Fruit fly (Drosophila melanogaster) whole organism, embryonic: ENCODE data around the gene tplus3a.

Source experiments
- Atf3 ChIP-seq: fragments of 200-800 bp; sonication (Bioruptor generic); optimal IDR thresholded peaks from 3 replicates; lab custom pipeline; 2016; ENCODE audit warnings: missing biosample characterization, missing genetic modification characterization
- B-H1 ChIP-seq: fragments of 200-800 bp; sonication (Bioruptor generic); IDR thresholded peaks from 3 replicates; pipeline ENCODE4 v1.3.6; 2022; ENCODE audit warnings: missing biosample characterization, missing genetic modification characterization
- BEAF-32 ChIP-seq: fragments of 200-800 bp; sonication (Bioruptor generic); optimal IDR thresholded peaks from 3 replicates; lab custom pipeline; 2017; ENCODE audit warnings: missing biosample characterization, missing genetic modification characterization, mild to moderate bottlenecking, moderate library complexity, missing genetic modification reagents
- CG12391 ChIP-seq: fragments of 200-800 bp; sonication (Bioruptor generic); optimal IDR thresholded peaks from 3 replicates; lab custom pipeline; 2018; ENCODE audit warnings: missing biosample characterization, mild to moderate bottlenecking, missing genetic modification characterization, moderate library complexity
- CG12659 ChIP-seq: fragments of 200-800 bp; sonication (Bioruptor generic); optimal IDR thresholded peaks from 3 replicates; lab custom pipeline; 2017; ENCODE audit warnings: mild to moderate bottlenecking, missing biosample characterization, missing genetic modification reagents, missing genetic modification characterization
- CG13624 ChIP-seq: fragments of 200-800 bp; sonication (Bioruptor generic); optimal IDR thresholded peaks from 2 replicates; lab custom pipeline; 2016; ENCODE audit warnings: missing biosample characterization, missing genetic modification characterization
- CG14710 ChIP-seq: fragments of 200-800 bp; sonication (Bioruptor generic); optimal IDR thresholded peaks from 3 replicates; lab custom pipeline; 2019; ENCODE audit warnings: missing biosample characterization, mild to moderate bottlenecking, missing genetic modification characterization, moderate library complexity
- CG15514 ChIP-seq: fragments of 200-800 bp; sonication (Bioruptor generic); optimal IDR thresholded peaks from 3 replicates; lab custom pipeline; 2017; ENCODE audit warnings: missing biosample characterization, missing genetic modification characterization, mild to moderate bottlenecking, moderate library complexity, missing genetic modification reagents
- CG1603 ChIP-seq: fragments of 200-800 bp; sonication (Bioruptor generic); optimal IDR thresholded peaks from 2 replicates; lab custom pipeline; 2019; ENCODE audit warnings: missing biosample characterization, mild to moderate bottlenecking, missing genetic modification characterization, moderate library complexity
- CG17829 ChIP-seq: fragments of 200-800 bp; optimal IDR thresholded peaks from 2 replicates; lab custom pipeline; 2019; ENCODE audit warnings: missing biosample characterization, mild to moderate bottlenecking, missing genetic modification characterization, moderate library complexity
- CG2712 ChIP-seq: fragments of 200-800 bp; optimal IDR thresholded peaks from 3 replicates; lab custom pipeline; 2019; ENCODE audit warnings: missing biosample characterization, mild to moderate bottlenecking, missing genetic modification characterization, moderate library complexity
- CG30020 ChIP-seq: fragments of 200-800 bp; optimal IDR thresholded peaks from 2 replicates; lab custom pipeline; 2019; ENCODE audit warnings: missing biosample characterization, mild to moderate bottlenecking, missing genetic modification characterization, moderate library complexity
- CG34224 ChIP-seq: fragments of 200-800 bp; sonication (Bioruptor generic); IDR thresholded peaks from 3 replicates; pipeline ENCODE4 v1.3.6; 2022; ENCODE audit warnings: missing biosample characterization, missing genetic modification characterization; ENCODE audit not compliant: partially characterized antibody
- CG4617 ChIP-seq: fragments of 200-800 bp; sonication (Bioruptor generic); optimal IDR thresholded peaks from 3 replicates; lab custom pipeline; 2016; ENCODE audit warnings: missing biosample characterization, missing genetic modification characterization, borderline replicate concordance
- CG8290 ChIP-seq, 3 experiments: fragments of 200-800 bp; sonication (Bioruptor generic); optimal IDR thresholded peaks; 2 replicates each; lab custom pipeline; 2016 to 2019; ENCODE audit warnings: missing biosample characterization in 3 of 3, missing genetic modification characterization in 3 of 3, mild to moderate bottlenecking in 2 of 3, moderate library complexity in 1 of 3
- CG8765 ChIP-seq: fragments of 200-800 bp; sonication (Bioruptor generic); IDR thresholded peaks from 2 replicates; pipeline ENCODE4 v1.3.6; 2022; ENCODE audit warnings: missing biosample characterization, missing genetic modification characterization
- CG9932 ChIP-seq: fragments of 200-800 bp; sonication (Bioruptor generic); IDR thresholded peaks from 2 replicates; pipeline ENCODE4 v1.3.6; 2022; ENCODE audit warnings: missing biosample characterization, missing genetic modification characterization
- CoRest ChIP-seq: fragments of 200-800 bp; sonication (Bioruptor generic); optimal IDR thresholded peaks from 3 replicates; lab custom pipeline; 2018; ENCODE audit warnings: missing biosample characterization, mild to moderate bottlenecking, missing genetic modification characterization, moderate library complexity
- Dfd ChIP-seq, 2 experiments: fragments of >200 bp; optimal IDR thresholded peaks; 2 replicates each; lab custom pipeline; 2017; ENCODE audit warnings: missing biosample characterization in 2 of 2, missing genetic modification characterization in 2 of 2
- Dip3 ChIP-seq: fragments of 200-800 bp; sonication (Bioruptor generic); optimal IDR thresholded peaks from 3 replicates; lab custom pipeline; 2016; ENCODE audit warnings: missing biosample characterization, missing genetic modification characterization
- Eip74EF ChIP-seq, 2 experiments: fragments of 200-800 bp in 1 of 2; fragments of >200 bp in 1 of 2; sonication (Bioruptor generic) in 1 of 2; optimal IDR thresholded peaks; 2 replicates each; lab custom pipeline; 2017 to 2019; ENCODE audit warnings: missing biosample characterization in 2 of 2, missing genetic modification characterization in 2 of 2, mild to moderate bottlenecking in 1 of 2, moderate library complexity in 1 of 2
- Ets97D ChIP-seq: fragments of 200-800 bp; sonication (Bioruptor generic); optimal IDR thresholded peaks from 3 replicates; lab custom pipeline; 2016; ENCODE audit warnings: missing biosample characterization, missing genetic modification characterization
- H15 ChIP-seq: fragments of 200-800 bp; sonication (Bioruptor generic); IDR thresholded peaks from 3 replicates; pipeline ENCODE4 v1.3.6; 2022; ENCODE audit warnings: missing biosample characterization, missing genetic modification characterization
- Hr3 ChIP-seq: fragments of 200-800 bp; sonication (Bioruptor generic); optimal IDR thresholded peaks from 3 replicates; lab custom pipeline; 2016; ENCODE audit warnings: missing biosample characterization, missing genetic modification characterization
- Lhr ChIP-seq: fragments of 200-800 bp; sonication (Bioruptor generic); optimal IDR thresholded peaks from 3 replicates; lab custom pipeline; 2017; ENCODE audit warnings: mild to moderate bottlenecking, missing biosample characterization, missing genetic modification reagents, missing genetic modification characterization
- NfI ChIP-seq: fragments of 200-800 bp; sonication (Bioruptor generic); optimal IDR thresholded peaks from 3 replicates; lab custom pipeline; 2018; ENCODE audit warnings: missing biosample characterization, mild to moderate bottlenecking, missing genetic modification characterization, moderate library complexity
- Sry-δ ChIP-seq: fragments of 200-800 bp; sonication (Bioruptor generic); optimal IDR thresholded peaks from 2 replicates; lab custom pipeline; 2016; ENCODE audit warnings: missing biosample characterization, missing genetic modification characterization
- Xbp1 ChIP-seq: fragments of 200-800 bp; sonication (Bioruptor generic); optimal IDR thresholded peaks from 3 replicates; lab custom pipeline; 2016; ENCODE audit warnings: missing biosample characterization, mild to moderate bottlenecking, missing genetic modification characterization
- YL-1 ChIP-seq: fragments of 200-800 bp; sonication (Bioruptor generic); optimal IDR thresholded peaks from 3 replicates; lab custom pipeline; 2017; ENCODE audit warnings: missing biosample characterization, mild to moderate bottlenecking, missing genetic modification characterization
- abd-A ChIP-seq: fragments of 200-800 bp; sonication (Bioruptor generic); optimal IDR thresholded peaks from 3 replicates; lab custom pipeline; 2019; ENCODE audit warnings: missing biosample characterization, mild to moderate bottlenecking, missing genetic modification characterization, moderate library complexity
- az2 ChIP-seq: fragments of 200-800 bp; sonication (Bioruptor generic); optimal IDR thresholded peaks from 3 replicates; lab custom pipeline; 2016; ENCODE audit warnings: missing biosample characterization, missing genetic modification characterization
- bab2 ChIP-seq: fragments of 200-800 bp; sonication (Bioruptor generic); optimal IDR thresholded peaks from 2 replicates; lab custom pipeline; 2016; ENCODE audit warnings: missing biosample characterization, missing genetic modification characterization
- bigmax ChIP-seq: fragments of 200-800 bp; sonication (Bioruptor generic); optimal IDR thresholded peaks from 2 replicates; lab custom pipeline; 2018; ENCODE audit warnings: missing biosample characterization, mild to moderate bottlenecking, missing genetic modification characterization
- chif ChIP-seq, 2 experiments: fragments of 200-800 bp; sonication (Bioruptor generic); optimal IDR thresholded peaks; 3 replicates each; lab custom pipeline; 2016; ENCODE audit warnings: missing biosample characterization in 2 of 2, missing genetic modification characterization in 2 of 2
- cwo ChIP-seq: fragments of 200-800 bp; sonication (Bioruptor generic); optimal IDR thresholded peaks from 3 replicates; lab custom pipeline; 2017; ENCODE audit warnings: missing biosample characterization, missing genetic modification characterization, mild to moderate bottlenecking, moderate library complexity, missing genetic modification reagents
- dpn ChIP-seq, 2 experiments: fragments of 200-800 bp; sonication (Bioruptor generic); optimal IDR thresholded peaks; 3 replicates each; lab custom pipeline; 2016; ENCODE audit warnings: missing biosample characterization in 2 of 2, missing genetic modification characterization in 2 of 2
- fd64A ChIP-seq: fragments of 200-800 bp; sonication (Bioruptor generic); optimal IDR thresholded peaks from 3 replicates; lab custom pipeline; 2018; ENCODE audit warnings: missing biosample characterization, mild to moderate bottlenecking, missing genetic modification characterization
- ftz-f1 ChIP-seq: fragments of 200-800 bp; sonication (Bioruptor generic); optimal IDR thresholded peaks from 2 replicates; lab custom pipeline; 2016; ENCODE audit warnings: missing biosample characterization, missing genetic modification characterization
- gem ChIP-seq: fragments of 200-800 bp; sonication (Bioruptor generic); optimal IDR thresholded peaks from 2 replicates; lab custom pipeline; 2019; ENCODE audit warnings: missing biosample characterization, mild to moderate bottlenecking, missing genetic modification characterization, moderate library complexity
- ind ChIP-seq: fragments of 200-800 bp; sonication (Bioruptor generic); optimal IDR thresholded peaks from 3 replicates; lab custom pipeline; 2016; ENCODE audit warnings: missing biosample characterization, missing genetic modification characterization
- jumu ChIP-seq: fragments of 200-800 bp; sonication (Bioruptor generic); optimal IDR thresholded peaks from 3 replicates; lab custom pipeline; 2016; ENCODE audit warnings: missing biosample characterization, missing genetic modification characterization
- nmo ChIP-seq: fragments of 200-800 bp; sonication (Bioruptor generic); optimal IDR thresholded peaks from 2 replicates; lab custom pipeline; 2018; ENCODE audit warnings: missing biosample characterization, mild to moderate bottlenecking, missing genetic modification characterization, moderate library complexity
- nom ChIP-seq: fragments of 200-800 bp; sonication (Bioruptor generic); optimal IDR thresholded peaks from 2 replicates; lab custom pipeline; 2017; ENCODE audit warnings: missing biosample characterization, missing genetic modification characterization, mild to moderate bottlenecking, moderate library complexity, missing genetic modification reagents
- prd ChIP-seq, 3 experiments: fragments of >200 bp in 2 of 3; fragments of 200-800 bp in 1 of 3; sonication (Bioruptor generic) in 1 of 3; optimal IDR thresholded peaks in 2 of 3; IDR thresholded peaks in 1 of 3; 2 replicates in 2 of 3; 3 replicates in 1 of 3; pipeline versions ENCODE4 v1.3.6 to Lab custom; 2017 to 2022; ENCODE audit warnings: missing biosample characterization in 1 of 3, missing genetic modification characterization in 1 of 3
- ro ChIP-seq: fragments of 200-800 bp; sonication (Bioruptor generic); IDR thresholded peaks from 2 replicates; pipeline ENCODE4 v1.3.6; 2022; ENCODE audit warnings: missing biosample characterization, missing genetic modification characterization
- sens-2 ChIP-seq: fragments of 200-800 bp; sonication (Bioruptor generic); IDR thresholded peaks from 2 replicates; pipeline ENCODE4 v1.3.6; 2022; ENCODE audit warnings: missing biosample characterization, missing genetic modification characterization
- sna ChIP-seq: fragments of 200-800 bp; sonication (Bioruptor generic); IDR thresholded peaks from 2 replicates; pipeline ENCODE4 v1.3.6; 2022; ENCODE audit warnings: missing biosample characterization, missing genetic modification characterization; ENCODE audit not compliant: partially characterized antibody

tplus3a gene

dm6 chr2L:22121651-22122165 is 50.8 kb downstream of the tplus3a start (continued):
- TF ChIP-seq NfI (peak; percentile 25), CG8765 (no peak), CG1603 (tag; lab: Kevin White, UChicago) (peak; percentile 88), ind (GFP tag; lab: Kevin White, UChicago) (peak; percentile 0), CG30020 (peak; percentile 96), CG2712 (peak; percentile 10), nom (peak; percentile 6), Hr3 (GFP tag; lab: Kevin White, UChicago) (peak; percentile 16), YL-1 (GFP tag; lab: Kevin White, UChicago) (peak; percentile 28), CG4617 (peak; percentile 71), Ets97D (GFP tag; lab: Kevin White, UChicago) (peak; percentile 45), sens-2 (GFP tag; lab: Robert Waterston, UW) (no peak), CG8290 (GFP tag; optimal IDR thresholded peaks at IDR 0.05; lab: Kevin White, UChicago) (peak; percentile 40), CG8290 (tag; optimal IDR thresholded peaks at IDR 0.05; lab: Kevin White, UChicago) (peak in 1 of 2 experiments; percentile 57), CG9932 (GFP tag; lab: Robert Waterston, UW) (no peak), ro (GFP tag; lab: Robert Waterston, UW) (no peak), Sry-δ (peak; percentile 27), abd-A (tag; lab: Kevin White, UChicago) (no peak), fd64A (GFP tag; lab: Kevin White, UChicago) (no peak), chif (GFP tag; optimal IDR thresholded peaks at IDR 0.05; lab: Kevin White, UChicago) (peak in 1 of 2 experiments; percentile 7), ftz-f1 (peak; percentile 45), nmo (GFP tag; lab: Kevin White, UChicago) (peak; percentile 61), CG12391 (tag; lab: Kevin White, UChicago) (peak; percentile 25), CG34224 (peak; percentile 13; the same call in 1 of the 3 replicates), Lhr (GFP tag; lab: Kevin White, UChicago) (peak; percentile 54), BEAF-32 (GFP tag; lab: Kevin White, UChicago) (peak; percentile 40), bigmax (GFP tag; lab: Kevin White, UChicago) (no peak), CG17829 (tag; lab: Kevin White, UChicago) (peak; percentile 9), Eip74EF (GFP tag; optimal IDR thresholded peaks at IDR 0.05; lab: Kevin White, UChicago) (peak in 1 of 2 experiments; percentile 34), Dip3 (GFP tag; lab: Kevin White, UChicago) (peak; percentile 10), gem (tag; lab: Kevin White, UChicago) (peak; percentile 34), B-H1 (no peak), bab2 (GFP tag; lab: Kevin White, UChicago) (no peak), H15 (GFP tag; lab: Robert Waterston, UW) (no peak), jumu (GFP tag; lab: Kevin White, UChicago) (peak; percentile 13), az2 (GFP tag; lab: Kevin White, UChicago) (no peak), dpn (GFP tag; optimal IDR thresholded peaks at IDR 0.05; lab: Kevin White, UChicago) (peak; percentile 14 to 17), Dfd (GFP tag; optimal IDR thresholded peaks at IDR 0.05; lab: Kevin White, UChicago) (peak in 1 of 2 experiments; percentile 59), CG15514 (GFP tag; lab: Kevin White, UChicago) (peak; percentile 28), CoRest (tag; lab: Kevin White, UChicago) (peak; percentile 53), CG14710 (tag; lab: Kevin White, UChicago) (peak; percentile 43), cwo (GFP tag; lab: Kevin White, UChicago) (no peak), Atf3 (GFP tag; lab: Kevin White, UChicago) (peak; percentile 7), CG12659 (GFP tag; lab: Kevin White, UChicago) (peak; percentile 40), Xbp1 (GFP tag; lab: Kevin White, UChicago) (peak; percentile 4), CG13624 (GFP tag; lab: Kevin White, UChicago) (peak; percentile 4), prd (optimal IDR thresholded peaks at IDR 0.05; lab: Kevin White, UChicago) (no peak), prd (GFP tag; IDR thresholded peaks at IDR 0.05; lab: Robert Waterston, UW) (0 out of 3 replicates have a peak, but pooled peaks have one; percentile 31), sna (GFP tag; lab: Robert Waterston, UW) (peak; percentile 29; the same call in 1 of the 2 replicates)
